Fruit fly (Drosophila melanogaster) whole organism, embryonic: ENCODE measurements around the gene CG18095.
A peak's percentile ranks its signal among the peaks of the same experiment; 100 is the strongest.

Experiments used
- Asciz ChIP-seq: fragments of 200-800 bp; sonication (Bioruptor generic); optimal IDR thresholded peaks from 2 replicates; lab custom pipeline; 2017; ENCODE audit warnings: missing biosample characterization, mild to moderate bottlenecking, missing genetic modification characterization, missing genetic modification reagents
- BtbVII ChIP-seq: fragments of 200-800 bp; sonication (Bioruptor generic); optimal IDR thresholded peaks from 3 replicates; lab custom pipeline; 2017; ENCODE audit warnings: missing biosample characterization, mild to moderate bottlenecking, missing genetic modification characterization
- C15 ChIP-seq: fragments of 200-800 bp; sonication (Bioruptor generic); IDR thresholded peaks from 3 replicates; pipeline ENCODE4 v1.3.6; 2022; ENCODE audit warnings: missing biosample characterization, missing genetic modification characterization
- CG10959 ChIP-seq: fragments of 200-800 bp; sonication (Bioruptor generic); IDR thresholded peaks from 2 replicates; pipeline ENCODE4 v1.3.6; 2022; ENCODE audit warnings: missing biosample characterization, missing genetic modification characterization
- CG11695 ChIP-seq: fragments of 200-800 bp; sonication (Bioruptor generic); IDR thresholded peaks from 3 replicates; pipeline ENCODE4 v1.3.6; 2022; ENCODE audit warnings: missing biosample characterization, missing genetic modification characterization
- CG12071 ChIP-seq: fragments of 200-800 bp; sonication (Bioruptor generic); optimal IDR thresholded peaks from 3 replicates; lab custom pipeline; 2018; ENCODE audit warnings: missing biosample characterization, mild to moderate bottlenecking, missing genetic modification characterization
- CG12299 ChIP-seq: fragments of 200-800 bp; sonication (Bioruptor generic); optimal IDR thresholded peaks from 2 replicates; lab custom pipeline; 2018; ENCODE audit warnings: missing biosample characterization, mild to moderate bottlenecking, missing genetic modification characterization
- CG12659 ChIP-seq: fragments of 200-800 bp; sonication (Bioruptor generic); optimal IDR thresholded peaks from 3 replicates; lab custom pipeline; 2017; ENCODE audit warnings: mild to moderate bottlenecking, missing biosample characterization, missing genetic modification reagents, missing genetic modification characterization
- CG16813 ChIP-seq: fragments of 200-800 bp; sonication (Bioruptor generic); IDR thresholded peaks from 3 replicates; pipeline ENCODE4 v1.3.6; 2022; ENCODE audit warnings: missing biosample characterization, missing genetic modification characterization; ENCODE audit not compliant: partially characterized antibody
- CG18011 ChIP-seq: fragments of 200-800 bp; sonication (Bioruptor generic); optimal IDR thresholded peaks from 2 replicates; lab custom pipeline; 2017; ENCODE audit warnings: missing biosample characterization, missing genetic modification characterization, mild to moderate bottlenecking, moderate library complexity, missing genotype
- CG1832 ChIP-seq: fragments of 200-800 bp; sonication (Bioruptor generic); optimal IDR thresholded peaks from 2 replicates; lab custom pipeline; 2017; ENCODE audit warnings: missing biosample characterization, mild to moderate bottlenecking, missing genetic modification characterization, inconsistent platforms
- CG18599 ChIP-seq: fragments of 200-800 bp; sonication (Bioruptor generic); optimal IDR thresholded peaks from 3 replicates; lab custom pipeline; 2017; ENCODE audit warnings: missing biosample characterization, missing genetic modification characterization, mild to moderate bottlenecking, moderate library complexity, missing genetic modification reagents
- CG32532 ChIP-seq: fragments of 200-800 bp; sonication (Bioruptor generic); IDR thresholded peaks from 2 replicates; pipeline ENCODE4 v1.3.6; 2022; ENCODE audit warnings: missing biosample characterization, missing genetic modification characterization
- CG3281 ChIP-seq: fragments of 200-800 bp; sonication (Bioruptor generic); optimal IDR thresholded peaks from 3 replicates; lab custom pipeline; 2017; ENCODE audit warnings: missing biosample characterization, mild to moderate bottlenecking, missing genetic modification characterization
- CG6175 ChIP-seq: fragments of 200-800 bp; sonication (Bioruptor generic); IDR thresholded peaks from 3 replicates; pipeline ENCODE4 v1.3.6; 2022; ENCODE audit warnings: missing biosample characterization, missing genetic modification characterization
- CG6654 ChIP-seq: fragments of 200-800 bp; sonication (Bioruptor generic); optimal IDR thresholded peaks from 2 replicates; lab custom pipeline; 2017; ENCODE audit warnings: missing biosample characterization, mild to moderate bottlenecking, missing genetic modification characterization
- CG7271 ChIP-seq: fragments of 200-800 bp; sonication (Bioruptor generic); optimal IDR thresholded peaks from 2 replicates; lab custom pipeline; 2018; ENCODE audit warnings: missing biosample characterization, mild to moderate bottlenecking, missing genetic modification characterization, moderate library complexity
- CG7928 ChIP-seq: fragments of 200-800 bp; sonication (Bioruptor generic); optimal IDR thresholded peaks from 2 replicates; lab custom pipeline; 2017; ENCODE audit warnings: missing biosample characterization, mild to moderate bottlenecking, missing genetic modification characterization
- Dad ChIP-seq: fragments of 200-800 bp; sonication (Bioruptor generic); optimal IDR thresholded peaks from 3 replicates; lab custom pipeline; 2016; ENCODE audit warnings: missing biosample characterization, missing genetic modification characterization
- Drgx ChIP-seq: fragments of 200-800 bp; sonication (Bioruptor generic); IDR thresholded peaks from 2 replicates; pipeline ENCODE4 v1.3.6; 2022; ENCODE audit warnings: missing biosample characterization, missing genetic modification characterization
- HHEX ChIP-seq: fragments of 200-800 bp; sonication (Bioruptor generic); optimal IDR thresholded peaks from 3 replicates; lab custom pipeline; 2017; ENCODE audit warnings: missing biosample characterization, mild to moderate bottlenecking, missing genetic modification characterization, missing genetic modification reagents
- Hmx ChIP-seq: fragments of 200-800 bp; sonication (Bioruptor generic); optimal IDR thresholded peaks from 2 replicates; lab custom pipeline; 2016; ENCODE audit warnings: missing biosample characterization, missing genetic modification characterization
- Lpt ChIP-seq: fragments of >200 bp; optimal IDR thresholded peaks from 2 replicates; lab custom pipeline; 2018; ENCODE audit warnings: missing biosample characterization, missing genetic modification characterization
- Mes4 ChIP-seq: fragments of 200-800 bp; sonication (Bioruptor generic); optimal IDR thresholded peaks from 2 replicates; lab custom pipeline; 2016; ENCODE audit warnings: missing biosample characterization, missing genetic modification characterization
- NfI ChIP-seq: fragments of 200-800 bp; sonication (Bioruptor generic); optimal IDR thresholded peaks from 3 replicates; lab custom pipeline; 2018; ENCODE audit warnings: missing biosample characterization, mild to moderate bottlenecking, missing genetic modification characterization, moderate library complexity
- Pdp1 ChIP-seq, 2 experiments: fragments of 200-800 bp; sonication (Bioruptor generic); optimal IDR thresholded peaks; 3 replicates each; lab custom pipeline; 2016; ENCODE audit warnings: missing biosample characterization in 2 of 2, missing genetic modification characterization in 2 of 2, mild to moderate bottlenecking in 1 of 2, moderate library complexity in 1 of 2
- aop ChIP-seq: fragments of 200-800 bp; sonication (Bioruptor generic); IDR thresholded peaks from 2 replicates; pipeline ENCODE4 v1.3.6; 2022; ENCODE audit warnings: missing biosample characterization, missing genetic modification characterization
- cg ChIP-seq: fragments of 200-800 bp; sonication (Bioruptor generic); optimal IDR thresholded peaks from 3 replicates; lab custom pipeline; 2019; ENCODE audit warnings: missing biosample characterization, mild to moderate bottlenecking, missing genetic modification characterization, moderate library complexity
- chm ChIP-seq: fragments of 200-800 bp; sonication (Bioruptor generic); IDR thresholded peaks from 2 replicates; pipeline ENCODE4 v1.3.6; 2022; ENCODE audit warnings: missing biosample characterization, missing genetic modification characterization
- dysf ChIP-seq: fragments of 200-800 bp; sonication (Bioruptor generic); IDR thresholded peaks from 3 replicates; pipeline ENCODE4 v1.3.6; 2022; ENCODE audit warnings: missing biosample characterization, missing genetic modification characterization
- emc ChIP-seq: fragments of 200-800 bp; sonication (Bioruptor generic); optimal IDR thresholded peaks from 2 replicates; lab custom pipeline; 2016; ENCODE audit warnings: missing biosample characterization, missing genetic modification characterization
- lab ChIP-seq: fragments of 200-800 bp; sonication (Bioruptor generic); optimal IDR thresholded peaks from 3 replicates; lab custom pipeline; 2017; ENCODE audit warnings: missing biosample characterization, missing genetic modification characterization, mild to moderate bottlenecking, moderate library complexity, missing genetic modification reagents
- lbe ChIP-seq: fragments of 200-800 bp; sonication (Bioruptor generic); optimal IDR thresholded peaks from 2 replicates; lab custom pipeline; 2016; ENCODE audit warnings: missing biosample characterization, mild to moderate bottlenecking, missing genetic modification characterization
- nerfin-2 ChIP-seq: fragments of 200-800 bp; sonication (Bioruptor generic); IDR thresholded peaks from 2 replicates; pipeline ENCODE4 v1.3.6; 2022; ENCODE audit warnings: missing biosample characterization, missing genetic modification characterization; ENCODE audit not compliant: partially characterized antibody
- org-1 ChIP-seq: fragments of 200-800 bp; sonication (Bioruptor generic); optimal IDR thresholded peaks from 2 replicates; lab custom pipeline; 2017; ENCODE audit warnings: missing biosample characterization, missing genetic modification characterization
- pfk ChIP-seq: fragments of 200-800 bp; sonication (Bioruptor generic); optimal IDR thresholded peaks from 2 replicates; lab custom pipeline; 2018; ENCODE audit warnings: missing biosample characterization, mild to moderate bottlenecking, missing genetic modification characterization, moderate library complexity
- prd ChIP-seq, 3 experiments: fragments of >200 bp in 2 of 3; fragments of 200-800 bp in 1 of 3; sonication (Bioruptor generic) in 1 of 3; optimal IDR thresholded peaks in 2 of 3; IDR thresholded peaks in 1 of 3; 2 replicates in 2 of 3; 3 replicates in 1 of 3; pipeline versions ENCODE4 v1.3.6 to Lab custom; 2017 to 2022; ENCODE audit warnings: missing biosample characterization in 1 of 3, missing genetic modification characterization in 1 of 3
- psq ChIP-seq: fragments of 200-800 bp; sonication (Bioruptor generic); optimal IDR thresholded peaks from 2 replicates; lab custom pipeline; 2017; ENCODE audit warnings: missing biosample characterization, missing genetic modification characterization
- sens ChIP-seq: fragments of 200-800 bp; sonication (Bioruptor generic); peaks from one replicate; lab custom pipeline; 2016; ENCODE audit warnings: missing biosample characterization, missing genetic modification characterization
- slbo ChIP-seq: fragments of 200-800 bp; sonication (Bioruptor generic); IDR thresholded peaks from 2 replicates; pipeline ENCODE4 v1.3.6; 2022; ENCODE audit warnings: missing biosample characterization, missing genetic modification characterization
- tll ChIP-seq, 2 experiments: fragments of 200-800 bp in 1 of 2; fragments of >200 bp in 1 of 2; sonication (Bioruptor generic) in 1 of 2; optimal IDR thresholded peaks; 2 replicates each; lab custom pipeline; 2017 to 2019; ENCODE audit warnings: missing biosample characterization in 2 of 2, missing genetic modification characterization in 2 of 2, mild to moderate bottlenecking in 1 of 2, moderate library complexity in 1 of 2
- yki ChIP-seq: fragments of >200 bp; optimal IDR thresholded peaks from 3 replicates; lab custom pipeline; 2018
- zf30C ChIP-seq: fragments of 200-800 bp; sonication (Bioruptor generic); optimal IDR thresholded peaks from 3 replicates; lab custom pipeline; 2018; ENCODE audit warnings: missing biosample characterization, mild to moderate bottlenecking, missing genetic modification characterization

CG18095 gene

dm6 chr2L:14031439-14031838, at the start of gene CG18095:
Gene CG18095, minus strand, starts transcription at chr2L:14031539.
- no peak for TF ChIP-seq sens (GFP tag; lab: Kevin White, UChicago)
- no peak for TF ChIP-seq Asciz (GFP tag; lab: Kevin White, UChicago)

DNA sequence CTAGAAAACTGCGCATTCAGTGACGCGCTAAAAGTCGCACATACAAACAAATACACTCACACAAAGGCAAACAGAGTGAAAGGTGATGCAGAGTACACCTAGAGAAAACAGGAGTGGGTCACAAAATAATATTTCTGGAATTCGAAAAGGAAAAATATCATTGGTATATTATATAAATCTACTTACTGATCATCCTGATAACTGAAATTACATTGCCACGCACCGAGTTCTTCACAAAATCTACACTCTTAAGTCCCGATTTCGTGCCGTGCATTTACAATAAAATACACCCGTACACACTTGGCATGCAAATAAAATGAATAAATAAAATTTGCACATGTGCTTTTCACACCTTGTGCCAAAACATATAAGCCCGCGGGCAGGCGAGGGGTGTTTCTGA, 38.8 kb upstream of the CG18095 start:
- TF ChIP-seq psq (GFP tag; lab: Kevin White, UChicago) (no peak), CG12299 (tag; lab: Kevin White, UChicago) (no peak), prd (optimal IDR thresholded peaks at IDR 0.05; lab: Kevin White, UChicago) (no peak), prd (GFP tag; IDR thresholded peaks at IDR 0.05; lab: Robert Waterston, UW) (peak; percentile 49; the same call in 1 of the 3 replicates), Hmx (GFP tag; lab: Kevin White, UChicago) (no peak), CG12071 (GFP tag; lab: Kevin White, UChicago) (no peak), slbo (GFP tag; lab: Robert Waterston, UW) (0 out of 2 replicates have a peak, but pooled peaks have one; percentile 7), tll (GFP tag; optimal IDR thresholded peaks at IDR 0.05; lab: Kevin White, UChicago) (no peak), Lpt (GFP tag; lab: Kevin White, UChicago) (no peak), CG32532 (GFP tag; lab: Robert Waterston, UW) (peak; percentile 39; the same call in 1 of the 2 replicates), emc (GFP tag; lab: Kevin White, UChicago) (no peak), lbe (GFP tag; lab: Kevin White, UChicago) (no peak), CG7271 (tag; lab: Kevin White, UChicago) (no peak), org-1 (GFP tag; lab: Kevin White, UChicago) (no peak), CG6654 (GFP tag; lab: Kevin White, UChicago) (no peak), CG7928 (GFP tag; lab: Kevin White, UChicago) (no peak), C15 (no peak), CG3281 (GFP tag; lab: Kevin White, UChicago) (no peak), lab (GFP tag; lab: Kevin White, UChicago) (peak; percentile 10), Pdp1 (GFP tag; optimal IDR thresholded peaks at IDR 0.05; lab: Kevin White, UChicago) (no peak), CG10959 (GFP tag; lab: Robert Waterston, UW) (no peak), Dad (GFP tag; lab: Kevin White, UChicago) (no peak), yki (lab: Kevin White, UChicago) (no peak), pfk (no peak), CG1832 (no peak), NfI (GFP tag; lab: Kevin White, UChicago) (no peak), Drgx (GFP tag; lab: Robert Waterston, UW) (peak; percentile 52), CG16813 (GFP tag; lab: Robert Waterston, UW) (no peak), aop (GFP tag; lab: Robert Waterston, UW) (no peak), CG6175 (GFP tag; lab: Robert Waterston, UW) (no peak), nerfin-2 (GFP tag; lab: Robert Waterston, UW) (no peak), CG18599 (GFP tag; lab: Kevin White, UChicago) (peak; percentile 12), zf30C (GFP tag; lab: Kevin White, UChicago) (no peak), HHEX (GFP tag; lab: Kevin White, UChicago) (no peak), CG12659 (GFP tag; lab: Kevin White, UChicago) (no peak), BtbVII (no peak), cg (GFP tag; lab: Kevin White, UChicago) (no peak), chm (GFP tag; lab: Robert Waterston, UW) (no peak), CG18011 (GFP tag; lab: Kevin White, UChicago) (no peak), CG11695 (GFP tag; lab: Robert Waterston, UW) (no peak), dysf (GFP tag; lab: Robert Waterston, UW) (0 out of 3 replicates have a peak, but pooled peaks have one; percentile 9), Mes4 (no peak)
